Worm (Caenorhabditis elegans) whole organism, mixed stage, embryonic: Measurements from ENCODE around the gene Y38H6C.25.

Source experiments
- ham-2 ChIP-seq: fragments of 200-800 bp; sonication (Bioruptor generic); optimal IDR thresholded peaks from 2 replicates; lab custom pipeline; 2018; ENCODE audit warnings: mild to moderate bottlenecking, missing genetic modification characterization, missing compliant biosample characterization
- nhr-28 ChIP-seq: fragments of 150-350 bp; optimal IDR thresholded peaks from 2 replicates; lab custom pipeline; 2014; ENCODE audit warnings: missing biosample characterization, missing genetic modification characterization
- nhr-76 ChIP-seq: sonication (generic microtip); optimal IDR thresholded peaks from 2 replicates; lab custom pipeline; 2017; ENCODE audit warnings: missing biosample characterization, missing genetic modification characterization
- sptf-1 ChIP-seq: sonication (generic microtip); optimal IDR thresholded peaks from 2 replicates; lab custom pipeline; 2017; ENCODE audit warnings: mild to moderate bottlenecking, missing genetic modification characterization, moderate library complexity, missing compliant biosample characterization
- unc-39 ChIP-seq: fragments of 150-350 bp; optimal IDR thresholded peaks from 2 replicates; lab custom pipeline; 2014; ENCODE audit warnings: missing biosample characterization, missing genetic modification characterization

DNA sequence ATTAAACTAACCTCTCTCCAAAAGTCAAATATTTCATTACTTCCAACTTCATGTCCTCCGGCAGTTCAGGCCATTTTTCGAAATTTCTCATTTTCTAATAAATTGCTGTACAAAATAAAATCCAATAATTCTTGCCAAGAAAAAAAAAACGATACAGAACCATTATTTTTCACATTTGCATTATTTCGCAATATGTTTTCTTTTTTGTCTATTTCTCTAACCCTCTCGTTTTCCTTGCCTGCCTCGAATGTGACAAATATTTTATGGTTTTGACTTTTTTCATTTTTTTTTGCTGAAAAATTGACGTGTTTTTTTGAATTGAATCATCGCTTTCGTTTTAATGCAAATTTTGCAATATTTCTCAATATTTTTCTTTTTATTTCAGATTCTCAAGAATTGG lies 3.2 kb downstream of the Y38H6C.25 start, which contains the start of the genes Y38H6C.9 and fbxa-150:
- TF ChIP-seq nhr-28 (tag; lab: Kevin White, UChicago) (no peak), ham-2 (GFP tag; lab: Kevin White, UChicago) (no peak), nhr-76 (tag; lab: Kevin White, UChicago) (no peak), unc-39 (no peak), sptf-1 (no peak)
